Fruit fly (Drosophila melanogaster) whole organism, pupa: ENCODE results near the gene toc.

Source experiments
- CG10348 ChIP-seq: fragments of 200-800 bp; sonication (Bioruptor generic); IDR thresholded peaks from 2 replicates; pipeline ENCODE4 v1.3.6; 2022; ENCODE audit warnings: missing biosample characterization, missing genetic modification characterization
- CG12605 ChIP-seq: fragments of 200-800 bp; sonication (Bioruptor generic); IDR thresholded peaks from 2 replicates; pipeline ENCODE4 v1.3.6; 2022; ENCODE audit warnings: missing biosample characterization, missing genetic modification characterization
- CG13204 ChIP-seq: fragments of 200-800 bp; sonication (Bioruptor generic); optimal IDR thresholded peaks from 2 replicates; lab custom pipeline; 2018; ENCODE audit warnings: missing biosample characterization, mild to moderate bottlenecking, missing genetic modification characterization, moderate library complexity
- CG15710 ChIP-seq: fragments of 200-800 bp; sonication (Bioruptor generic); optimal IDR thresholded peaks from 2 replicates; lab custom pipeline; 2018; ENCODE audit warnings: missing biosample characterization, mild to moderate bottlenecking, missing genetic modification characterization, moderate library complexity
- CG17806 ChIP-seq: fragments of 200-800 bp; sonication (Bioruptor generic); optimal IDR thresholded peaks from 2 replicates; lab custom pipeline; 2018; ENCODE audit warnings: missing biosample characterization, mild to moderate bottlenecking, missing genetic modification characterization, moderate library complexity
- CG8301 ChIP-seq: fragments of 200-800 bp; sonication (Bioruptor generic); optimal IDR thresholded peaks from 2 replicates; lab custom pipeline; 2018; ENCODE audit warnings: missing biosample characterization, mild to moderate bottlenecking, missing genetic modification characterization
- CG9948 ChIP-seq: fragments of 200-800 bp; sonication (Bioruptor generic); optimal IDR thresholded peaks from 2 replicates; lab custom pipeline; 2018; ENCODE audit warnings: missing biosample characterization, mild to moderate bottlenecking, missing genetic modification characterization, moderate library complexity
- EcR ChIP-seq: fragments of 200-800 bp; sonication (Bioruptor generic); optimal IDR thresholded peaks from 3 replicates; lab custom pipeline; 2019; ENCODE audit warnings: missing biosample characterization, missing genetic modification characterization, mild to moderate bottlenecking, moderate library complexity, missing genetic modification reagents
- Ets98B ChIP-seq: fragments of 200-800 bp; sonication (Bioruptor generic); IDR thresholded peaks from 2 replicates; pipeline ENCODE4 v1.3.6; 2022; ENCODE audit warnings: missing biosample characterization, missing genetic modification characterization
- Pif1B ChIP-seq: fragments of 200-800 bp; sonication (Bioruptor generic); optimal IDR thresholded peaks from 3 replicates; lab custom pipeline; 2016; ENCODE audit warnings: missing biosample characterization, missing genetic modification characterization
- Snoo ChIP-seq: fragments of 200-800 bp; sonication (Bioruptor generic); optimal IDR thresholded peaks from 3 replicates; lab custom pipeline; 2017; ENCODE audit warnings: missing biosample characterization, mild to moderate bottlenecking, missing genetic modification characterization, inconsistent platforms
- fd96Ca ChIP-seq: fragments of 200-800 bp; sonication (Bioruptor generic); IDR thresholded peaks from 3 replicates; pipeline ENCODE4 v1.3.6; 2022; ENCODE audit warnings: missing biosample characterization, missing genetic modification characterization
- gl ChIP-seq: fragments of 200-800 bp; sonication (Bioruptor generic); optimal IDR thresholded peaks from 2 replicates; lab custom pipeline; 2018; ENCODE audit warnings: missing biosample characterization, mild to moderate bottlenecking, missing genetic modification characterization
- rn ChIP-seq: fragments of 200-800 bp; sonication (Bioruptor generic); IDR thresholded peaks from 2 replicates; pipeline ENCODE4 v1.3.6; 2022; ENCODE audit warnings: missing biosample characterization, missing genetic modification characterization

DNA sequence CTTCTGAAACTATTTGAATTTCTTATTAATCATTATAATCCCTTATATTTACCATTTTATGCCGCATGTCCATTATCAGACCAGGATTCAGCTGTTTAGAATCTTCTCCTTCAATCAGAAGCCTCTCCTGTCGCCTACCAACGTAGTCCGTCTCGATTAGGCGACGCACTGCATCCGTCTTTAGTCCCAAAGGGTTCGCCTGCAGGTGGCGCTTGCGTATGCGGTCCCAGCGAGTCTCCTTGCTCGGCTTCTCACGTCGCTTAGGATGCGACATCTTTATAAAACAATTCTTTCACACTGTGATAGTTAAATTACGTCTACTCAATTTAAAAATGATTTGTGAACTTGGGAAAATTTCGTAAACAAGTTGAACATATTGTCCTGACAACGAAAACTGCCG lies 109.6 kb downstream of the toc start, which contains the start of gene CG17258:
- TF ChIP-seq CG12605 (GFP tag; lab: Robert Waterston, UW) (no peak), gl (tag; lab: Kevin White, UChicago) (no peak), Ets98B (GFP tag; lab: Robert Waterston, UW) (no peak), EcR (GFP tag; lab: Kevin White, UChicago) (no peak), Pif1B (GFP tag; lab: Kevin White, UChicago) (no peak), CG8301 (tag; lab: Kevin White, UChicago) (no peak), Snoo (tag; lab: Kevin White, UChicago) (no peak), CG17806 (tag; lab: Kevin White, UChicago) (no peak), CG13204 (GFP tag; lab: Kevin White, UChicago) (no peak), CG15710 (tag; lab: Kevin White, UChicago) (no peak), CG9948 (no peak), fd96Ca (no peak), rn (no peak), CG10348 (GFP tag; lab: Robert Waterston, UW) (no peak)
